Fruit fly (Drosophila melanogaster) whole organism, embryonic: ENCODE data around the gene CG46313.

ENCODE experiments used
- ATbp ChIP-seq: fragments of 200-800 bp; sonication (Bioruptor generic); optimal IDR thresholded peaks from 2 replicates; lab custom pipeline; 2017; ENCODE audit warnings: missing biosample characterization, mild to moderate bottlenecking, missing genetic modification characterization, missing genetic modification reagents
- Antp ChIP-seq: fragments of 200-800 bp; sonication (Bioruptor generic); optimal IDR thresholded peaks from 3 replicates; lab custom pipeline; 2016; ENCODE audit warnings: missing biosample characterization, missing genetic modification characterization
- Atf3 ChIP-seq: fragments of 200-800 bp; sonication (Bioruptor generic); optimal IDR thresholded peaks from 3 replicates; lab custom pipeline; 2016; ENCODE audit warnings: missing biosample characterization, missing genetic modification characterization
- BEAF-32 ChIP-seq: fragments of 200-800 bp; sonication (Bioruptor generic); optimal IDR thresholded peaks from 3 replicates; lab custom pipeline; 2017; ENCODE audit warnings: missing biosample characterization, missing genetic modification characterization, mild to moderate bottlenecking, moderate library complexity, missing genetic modification reagents
- CG10147 ChIP-seq: fragments of 200-800 bp; sonication (Bioruptor generic); optimal IDR thresholded peaks from 2 replicates; lab custom pipeline; 2019; ENCODE audit warnings: missing biosample characterization, mild to moderate bottlenecking, missing genetic modification characterization, moderate library complexity
- CG10366 ChIP-seq: fragments of 200-800 bp; sonication (Bioruptor generic); IDR thresholded peaks from 2 replicates; pipeline ENCODE4 v1.3.6; 2022; ENCODE audit warnings: missing biosample characterization, missing genetic modification characterization
- CG10959 ChIP-seq: fragments of 200-800 bp; sonication (Bioruptor generic); IDR thresholded peaks from 2 replicates; pipeline ENCODE4 v1.3.6; 2022; ENCODE audit warnings: missing biosample characterization, missing genetic modification characterization
- CG12299 ChIP-seq: fragments of 200-800 bp; sonication (Bioruptor generic); optimal IDR thresholded peaks from 2 replicates; lab custom pipeline; 2018; ENCODE audit warnings: missing biosample characterization, mild to moderate bottlenecking, missing genetic modification characterization
- CG12659 ChIP-seq: fragments of 200-800 bp; sonication (Bioruptor generic); optimal IDR thresholded peaks from 3 replicates; lab custom pipeline; 2017; ENCODE audit warnings: mild to moderate bottlenecking, missing biosample characterization, missing genetic modification reagents, missing genetic modification characterization
- CG17359 ChIP-seq: fragments of 200-800 bp; sonication (Bioruptor generic); optimal IDR thresholded peaks from 3 replicates; lab custom pipeline; 2018; ENCODE audit warnings: missing biosample characterization, mild to moderate bottlenecking, missing genetic modification characterization, moderate library complexity
- CG17829 ChIP-seq: fragments of 200-800 bp; optimal IDR thresholded peaks from 2 replicates; lab custom pipeline; 2019; ENCODE audit warnings: missing biosample characterization, mild to moderate bottlenecking, missing genetic modification characterization, moderate library complexity
- CG17912 ChIP-seq: fragments of 200-800 bp; sonication (Bioruptor generic); optimal IDR thresholded peaks from 2 replicates; lab custom pipeline; 2018; ENCODE audit warnings: missing biosample characterization, mild to moderate bottlenecking, missing genetic modification characterization
- CG18476 ChIP-seq: fragments of 200-800 bp; sonication (Bioruptor generic); optimal IDR thresholded peaks from 2 replicates; lab custom pipeline; 2016; ENCODE audit warnings: missing biosample characterization, mild to moderate bottlenecking, missing genetic modification characterization
- CG18599 ChIP-seq: fragments of 200-800 bp; sonication (Bioruptor generic); optimal IDR thresholded peaks from 3 replicates; lab custom pipeline; 2017; ENCODE audit warnings: missing biosample characterization, missing genetic modification characterization, mild to moderate bottlenecking, moderate library complexity, missing genetic modification reagents
- CG18619 ChIP-seq: fragments of 200-800 bp; sonication (Bioruptor generic); optimal IDR thresholded peaks from 3 replicates; lab custom pipeline; 2017; ENCODE audit warnings: missing biosample characterization, mild to moderate bottlenecking, missing genetic modification characterization
- CG18764 ChIP-seq: fragments of 200-800 bp; sonication (Bioruptor generic); optimal IDR thresholded peaks from 3 replicates; lab custom pipeline; 2016; ENCODE audit warnings: missing biosample characterization, missing genetic modification characterization
- CG34422 ChIP-seq: fragments of 200-800 bp; sonication (Bioruptor generic); IDR thresholded peaks from 3 replicates; pipeline ENCODE4 v1.3.6; 2022; ENCODE audit warnings: missing biosample characterization, missing genetic modification characterization
- CG4328 ChIP-seq: fragments of 200-800 bp; sonication (Bioruptor generic); optimal IDR thresholded peaks from 3 replicates; lab custom pipeline; 2017; ENCODE audit warnings: missing biosample characterization, missing genetic modification reagents, missing genetic modification characterization
- CG4404 ChIP-seq: fragments of 200-800 bp; sonication (Bioruptor generic); IDR thresholded peaks from 2 replicates; pipeline ENCODE4 v1.3.6; 2022; ENCODE audit warnings: missing biosample characterization, missing genetic modification characterization
- CG6765 ChIP-seq: fragments of 200-800 bp; sonication (Bioruptor generic); optimal IDR thresholded peaks from 3 replicates; lab custom pipeline; 2017; ENCODE audit warnings: missing biosample characterization, mild to moderate bottlenecking, missing genetic modification characterization
- CG7372 ChIP-seq: fragments of 200-800 bp; sonication (Bioruptor generic); IDR thresholded peaks from 2 replicates; pipeline ENCODE4 v1.3.6; 2022; ENCODE audit warnings: missing biosample characterization, missing genetic modification characterization
- CG9817 ChIP-seq: fragments of 200-800 bp; sonication (Bioruptor generic); optimal IDR thresholded peaks from 2 replicates; lab custom pipeline; 2018; ENCODE audit warnings: missing biosample characterization, mild to moderate bottlenecking, missing genetic modification characterization, moderate library complexity
- CoRest ChIP-seq: fragments of 200-800 bp; sonication (Bioruptor generic); optimal IDR thresholded peaks from 3 replicates; lab custom pipeline; 2018; ENCODE audit warnings: missing biosample characterization, mild to moderate bottlenecking, missing genetic modification characterization, moderate library complexity
- Dad ChIP-seq: fragments of 200-800 bp; sonication (Bioruptor generic); optimal IDR thresholded peaks from 3 replicates; lab custom pipeline; 2016; ENCODE audit warnings: missing biosample characterization, missing genetic modification characterization
- Dip2 ChIP-seq: fragments of 200-800 bp; sonication (Bioruptor generic); IDR thresholded peaks from 2 replicates; pipeline ENCODE4 v1.3.6; 2022; ENCODE audit warnings: missing biosample characterization, missing genetic modification characterization
- Dref ChIP-seq: fragments of 200-800 bp; sonication (Bioruptor generic); IDR thresholded peaks from 2 replicates; pipeline ENCODE4 v1.3.6; 2022; ENCODE audit warnings: missing biosample characterization, missing genetic modification characterization
- Drgx ChIP-seq: fragments of 200-800 bp; sonication (Bioruptor generic); IDR thresholded peaks from 2 replicates; pipeline ENCODE4 v1.3.6; 2022; ENCODE audit warnings: missing biosample characterization, missing genetic modification characterization
- GATAe ChIP-seq: fragments of 200-800 bp; sonication (Bioruptor generic); conservative IDR thresholded peaks from 2 replicates; pipeline ENCODE4 v1.3.6; 2022; ENCODE audit warnings: missing biosample characterization, missing genetic modification characterization
- H2.0 ChIP-seq: fragments of 200-800 bp; sonication (Bioruptor generic); IDR thresholded peaks from 2 replicates; pipeline ENCODE4 v1.3.6; 2022; ENCODE audit warnings: missing biosample characterization, missing genetic modification characterization
- HLH4C ChIP-seq: fragments of 200-800 bp; sonication (Bioruptor generic); IDR thresholded peaks from 3 replicates; pipeline ENCODE4 v1.3.6; 2022; ENCODE audit warnings: missing biosample characterization, missing genetic modification characterization; ENCODE audit not compliant: partially characterized antibody
- Lim3 ChIP-seq: fragments of 200-800 bp; sonication (Bioruptor generic); IDR thresholded peaks from 2 replicates; pipeline ENCODE4 v1.3.6; 2022; ENCODE audit warnings: missing biosample characterization, missing genetic modification characterization
- Oaz ChIP-seq: fragments of 200-800 bp; sonication (Bioruptor generic); IDR thresholded peaks from 2 replicates; pipeline ENCODE4 v1.3.6; 2022; ENCODE audit warnings: missing biosample characterization, missing genetic modification characterization
- Poxn ChIP-seq: fragments of 200-800 bp; sonication (Bioruptor generic); IDR thresholded peaks from 2 replicates; pipeline ENCODE4 v1.3.6; 2022; ENCODE audit warnings: missing biosample characterization, missing genetic modification characterization
- Six4 ChIP-seq: fragments of 200-800 bp; sonication (Bioruptor generic); optimal IDR thresholded peaks from 2 replicates; lab custom pipeline; 2016; ENCODE audit warnings: missing biosample characterization, missing genetic modification characterization
- btn ChIP-seq: fragments of 200-800 bp; sonication (Bioruptor generic); optimal IDR thresholded peaks from 2 replicates; lab custom pipeline; 2016; ENCODE audit warnings: missing biosample characterization, missing genetic modification characterization
- croc ChIP-seq: fragments of 200-800 bp; sonication (Bioruptor generic); conservative IDR thresholded peaks from 3 replicates; pipeline ENCODE4 v1.3.6; 2022; ENCODE audit warnings: missing biosample characterization, missing genetic modification characterization
- gem ChIP-seq: fragments of 200-800 bp; sonication (Bioruptor generic); optimal IDR thresholded peaks from 2 replicates; lab custom pipeline; 2019; ENCODE audit warnings: missing biosample characterization, mild to moderate bottlenecking, missing genetic modification characterization, moderate library complexity
- gsb-n ChIP-seq: fragments of 200-800 bp; sonication (Bioruptor generic); optimal IDR thresholded peaks from 3 replicates; lab custom pipeline; 2018; ENCODE audit warnings: missing biosample characterization, mild to moderate bottlenecking, missing genetic modification characterization
- jing ChIP-seq: fragments of 200-800 bp; sonication (Bioruptor generic); optimal IDR thresholded peaks from 2 replicates; lab custom pipeline; 2018; ENCODE audit warnings: missing biosample characterization, mild to moderate bottlenecking, missing genetic modification characterization
- maf-S ChIP-seq: fragments of 200-800 bp; sonication (Bioruptor generic); optimal IDR thresholded peaks from 2 replicates; lab custom pipeline; 2016; ENCODE audit warnings: missing biosample characterization, missing genetic modification characterization
- mld ChIP-seq: fragments of 200-800 bp; sonication (Bioruptor generic); IDR thresholded peaks from 3 replicates; pipeline ENCODE4 v1.3.6; 2022; ENCODE audit warnings: missing biosample characterization, missing genetic modification characterization; ENCODE audit not compliant: partially characterized antibody
- nerfin-2 ChIP-seq: fragments of 200-800 bp; sonication (Bioruptor generic); IDR thresholded peaks from 2 replicates; pipeline ENCODE4 v1.3.6; 2022; ENCODE audit warnings: missing biosample characterization, missing genetic modification characterization; ENCODE audit not compliant: partially characterized antibody
- odd ChIP-seq: fragments of 200-800 bp; sonication (Bioruptor generic); optimal IDR thresholded peaks from 2 replicates; lab custom pipeline; 2017; ENCODE audit warnings: missing biosample characterization, mild to moderate bottlenecking, missing genetic modification characterization
- pan ChIP-seq, 4 experiments: fragments of >200 bp in 3 of 4; fragments of 200-800 bp in 1 of 4; sonication (Bioruptor generic) in 1 of 4; optimal IDR thresholded peaks in 3 of 4; IDR thresholded peaks in 1 of 4; 2 replicates each; pipeline versions ENCODE4 v1.3.6 to Lab custom; 2017 to 2022; ENCODE audit warnings: missing biosample characterization in 2 of 4, missing genetic modification characterization in 2 of 4, mixed read lengths in 1 of 4
- sens ChIP-seq: fragments of 200-800 bp; sonication (Bioruptor generic); peaks from one replicate; lab custom pipeline; 2016; ENCODE audit warnings: missing biosample characterization, missing genetic modification characterization
- seq ChIP-seq: fragments of 200-800 bp; sonication (Bioruptor generic); IDR thresholded peaks from 2 replicates; pipeline ENCODE4 v1.3.6; 2022; ENCODE audit warnings: missing biosample characterization, missing genetic modification characterization
- sob ChIP-seq: fragments of 200-800 bp; sonication (Bioruptor generic); IDR thresholded peaks from 2 replicates; pipeline ENCODE4 v1.3.6; 2022; ENCODE audit warnings: missing biosample characterization, missing genetic modification characterization
- stc ChIP-seq: fragments of 200-800 bp; sonication (Bioruptor generic); IDR thresholded peaks from 2 replicates; pipeline ENCODE4 v1.3.6; 2022; ENCODE audit warnings: missing biosample characterization, missing genetic modification characterization
- vvl ChIP-seq: fragments of 200-800 bp; sonication (Bioruptor generic); IDR thresholded peaks from 2 replicates; pipeline ENCODE4 v1.3.6; 2022; ENCODE audit warnings: missing biosample characterization, missing genetic modification characterization
- zen ChIP-seq: fragments of 200-800 bp; sonication (Bioruptor generic); optimal IDR thresholded peaks from 3 replicates; lab custom pipeline; 2018; ENCODE audit warnings: missing biosample characterization, mild to moderate bottlenecking, missing genetic modification characterization, moderate library complexity

CG46313 gene

dm6 chr3R:26989802-26990509 is 11.6 kb downstream of the CG46313 start, which contains the start of gene CG31076 (continued):
- peak; percentile 35 for TF ChIP-seq CoRest (tag; lab: Kevin White, UChicago)
- TF ChIP-seq CG12299 (tag; lab: Kevin White, UChicago): no peak
- TF ChIP-seq CG17359: no peak
- no peak for TF ChIP-seq Antp (GFP tag; lab: Kevin White, UChicago)
- TF ChIP-seq gsb-n (tag; lab: Kevin White, UChicago): no peak
- no peak for TF ChIP-seq H2.0 (GFP tag; lab: Robert Waterston, UW)
- TF ChIP-seq Atf3 (GFP tag; lab: Kevin White, UChicago): no peak
- no peak for TF ChIP-seq Dref
- no peak for TF ChIP-seq CG17912 (GFP tag; lab: Kevin White, UChicago)
- no peak for TF ChIP-seq BEAF-32 (GFP tag; lab: Kevin White, UChicago)
- TF ChIP-seq vvl (GFP tag; lab: Robert Waterston, UW): no peak
- TF ChIP-seq seq: no peak
- peak; percentile 22 for TF ChIP-seq odd (GFP tag; lab: Kevin White, UChicago)
- TF ChIP-seq CG18476 (GFP tag; lab: Kevin White, UChicago): peak; percentile 10
- no peak for TF ChIP-seq maf-S (GFP tag; lab: Kevin White, UChicago)
- no peak for TF ChIP-seq stc (GFP tag; lab: Robert Waterston, UW)
- no peak for TF ChIP-seq CG17829 (tag; lab: Kevin White, UChicago)
- TF ChIP-seq Dip2 (GFP tag; lab: Robert Waterston, UW): peak; percentile 88
- TF ChIP-seq CG12659 (GFP tag; lab: Kevin White, UChicago): no peak
- no peak for TF ChIP-seq sob (GFP tag; lab: Robert Waterston, UW)
- no peak for TF ChIP-seq CG34422 (GFP tag; lab: Robert Waterston, UW)
- no peak for TF ChIP-seq jing (GFP tag; lab: Kevin White, UChicago)
- TF ChIP-seq GATAe (GFP tag; lab: Robert Waterston, UW): peak; percentile 71
- no peak for TF ChIP-seq btn (GFP tag; lab: Kevin White, UChicago)
- no peak for TF ChIP-seq Dad (GFP tag; lab: Kevin White, UChicago)
- no peak for TF ChIP-seq CG10959 (GFP tag; lab: Robert Waterston, UW)
- no peak for TF ChIP-seq pan (optimal IDR thresholded peaks at IDR 0.05; lab: Kevin White, UChicago)
- TF ChIP-seq pan (GFP tag; optimal IDR thresholded peaks at IDR 0.05 in 1 of 2, IDR thresholded peaks at IDR 0.05 in 1 of 2): no peak
- no peak for TF ChIP-seq CG18619 (GFP tag; lab: Kevin White, UChicago)
- TF ChIP-seq zen (tag; lab: Kevin White, UChicago): no peak
- no peak for TF ChIP-seq CG10147 (GFP tag; lab: Kevin White, UChicago)
- no peak for TF ChIP-seq CG4328 (GFP tag; lab: Kevin White, UChicago)
- TF ChIP-seq Oaz: no peak
- no peak for TF ChIP-seq CG18764 (GFP tag; lab: Kevin White, UChicago)
- peak; percentile 90 for TF ChIP-seq sens (GFP tag; lab: Kevin White, UChicago)
- TF ChIP-seq CG4404 (GFP tag; lab: Robert Waterston, UW): no peak
- peak; percentile 55 for TF ChIP-seq gem (tag; lab: Kevin White, UChicago)
- TF ChIP-seq nerfin-2 (GFP tag; lab: Robert Waterston, UW): no peak
- peak; percentile 41 for TF ChIP-seq CG18599 (GFP tag; lab: Kevin White, UChicago)
- TF ChIP-seq CG9817 (tag; lab: Kevin White, UChicago): no peak
- no peak for TF ChIP-seq Six4
- no peak for TF ChIP-seq HLH4C (GFP tag; lab: Robert Waterston, UW)
- no peak for TF ChIP-seq CG6765 (GFP tag; lab: Kevin White, UChicago)
- no peak for TF ChIP-seq CG10366
- peak; percentile 53; the same call in 1 of the 2 replicates for TF ChIP-seq Drgx (GFP tag; lab: Robert Waterston, UW)
- no peak for TF ChIP-seq mld (GFP tag; lab: Robert Waterston, UW)
- no peak for TF ChIP-seq ATbp (GFP tag; lab: Kevin White, UChicago)
- TF ChIP-seq CG7372 (GFP tag; lab: Robert Waterston, UW): no peak
- TF ChIP-seq Lim3: no peak
- no peak for TF ChIP-seq croc
- TF ChIP-seq Poxn (GFP tag; lab: Robert Waterston, UW): no peak
